Fruit fly (Drosophila melanogaster) whole organism, embryonic: ENCODE results near the gene Ufsp2.

Experiments used
- Atf-2 ChIP-seq: fragments of 200-800 bp; sonication (Bioruptor generic); optimal IDR thresholded peaks from 2 replicates; lab custom pipeline; 2016; ENCODE audit warnings: missing biosample characterization, missing genetic modification characterization
- B-H2 ChIP-seq: fragments of 200-800 bp; sonication (Bioruptor generic); optimal IDR thresholded peaks from 2 replicates; lab custom pipeline; 2018; ENCODE audit warnings: missing biosample characterization, mild to moderate bottlenecking, missing genetic modification characterization
- CG10274 ChIP-seq: fragments of 200-800 bp; sonication (Bioruptor generic); optimal IDR thresholded peaks from 3 replicates; lab custom pipeline; 2017; ENCODE audit warnings: missing biosample characterization, mild to moderate bottlenecking, missing genetic modification characterization
- CG10431 ChIP-seq: fragments of 200-800 bp; sonication (Bioruptor generic); optimal IDR thresholded peaks from 3 replicates; lab custom pipeline; 2018; ENCODE audit warnings: missing biosample characterization, mild to moderate bottlenecking, missing genetic modification characterization
- CG13775 ChIP-seq: fragments of 200-800 bp; sonication (Bioruptor generic); optimal IDR thresholded peaks from 3 replicates; lab custom pipeline; 2017; ENCODE audit warnings: missing biosample characterization, mild to moderate bottlenecking, missing genetic modification characterization
- CG14050 ChIP-seq: fragments of 200-800 bp; sonication (Bioruptor generic); IDR thresholded peaks from 3 replicates; pipeline ENCODE4 v1.3.6; 2022; ENCODE audit warnings: missing biosample characterization, missing genetic modification characterization
- CG15479 ChIP-seq: fragments of 200-800 bp; sonication (Bioruptor generic); optimal IDR thresholded peaks from 3 replicates; lab custom pipeline; 2019; ENCODE audit warnings: missing biosample characterization, mild to moderate bottlenecking, missing genetic modification characterization, moderate library complexity
- CG1602 ChIP-seq: fragments of 200-800 bp; sonication (Bioruptor generic); optimal IDR thresholded peaks from 3 replicates; lab custom pipeline; 2016; ENCODE audit warnings: missing biosample characterization, missing genetic modification characterization
- CG16813 ChIP-seq: fragments of 200-800 bp; sonication (Bioruptor generic); IDR thresholded peaks from 3 replicates; pipeline ENCODE4 v1.3.6; 2022; ENCODE audit warnings: missing biosample characterization, missing genetic modification characterization; ENCODE audit not compliant: partially characterized antibody
- CG17385 ChIP-seq: fragments of 200-800 bp; sonication (Bioruptor generic); optimal IDR thresholded peaks from 3 replicates; lab custom pipeline; 2018; ENCODE audit warnings: missing biosample characterization, mild to moderate bottlenecking, missing genetic modification characterization
- CG17802 ChIP-seq: fragments of 200-800 bp; sonication (Bioruptor generic); optimal IDR thresholded peaks from 2 replicates; lab custom pipeline; 2018; ENCODE audit warnings: missing biosample characterization, mild to moderate bottlenecking, missing genetic modification characterization, moderate library complexity
- CG18476 ChIP-seq: fragments of 200-800 bp; sonication (Bioruptor generic); optimal IDR thresholded peaks from 2 replicates; lab custom pipeline; 2016; ENCODE audit warnings: missing biosample characterization, mild to moderate bottlenecking, missing genetic modification characterization
- CG6654 ChIP-seq: fragments of 200-800 bp; sonication (Bioruptor generic); optimal IDR thresholded peaks from 2 replicates; lab custom pipeline; 2017; ENCODE audit warnings: missing biosample characterization, mild to moderate bottlenecking, missing genetic modification characterization
- CG8359 ChIP-seq: fragments of 200-800 bp; sonication (Bioruptor generic); optimal IDR thresholded peaks from 2 replicates; lab custom pipeline; 2017; ENCODE audit warnings: missing biosample characterization, mild to moderate bottlenecking, missing genetic modification characterization, borderline replicate concordance
- CG8944 ChIP-seq: fragments of 200-800 bp; sonication (Bioruptor generic); optimal IDR thresholded peaks from 3 replicates; lab custom pipeline; 2016; ENCODE audit warnings: missing biosample characterization, missing genetic modification characterization
- CG9932 ChIP-seq: fragments of 200-800 bp; sonication (Bioruptor generic); IDR thresholded peaks from 2 replicates; pipeline ENCODE4 v1.3.6; 2022; ENCODE audit warnings: missing biosample characterization, missing genetic modification characterization
- CTCF ChIP-seq: fragments of 200-800 bp; sonication (Bioruptor generic); optimal IDR thresholded peaks from 2 replicates; lab custom pipeline; 2017; ENCODE audit warnings: missing biosample characterization, mild to moderate bottlenecking, missing genetic modification characterization, moderate library complexity
- Dbx ChIP-seq: fragments of 200-800 bp; sonication (Bioruptor generic); IDR thresholded peaks from 3 replicates; pipeline ENCODE4 v1.3.6; 2022; ENCODE audit warnings: missing biosample characterization, missing genetic modification characterization
- Dfd ChIP-seq, 2 experiments: fragments of >200 bp; optimal IDR thresholded peaks; 2 replicates each; lab custom pipeline; 2017; ENCODE audit warnings: missing biosample characterization in 2 of 2, missing genetic modification characterization in 2 of 2
- Dref ChIP-seq: fragments of 200-800 bp; sonication (Bioruptor generic); IDR thresholded peaks from 2 replicates; pipeline ENCODE4 v1.3.6; 2022; ENCODE audit warnings: missing biosample characterization, missing genetic modification characterization
- Fer1 ChIP-seq: fragments of 200-800 bp; sonication (Bioruptor generic); optimal IDR thresholded peaks from 2 replicates; lab custom pipeline; 2017; ENCODE audit warnings: missing biosample characterization, mild to moderate bottlenecking, missing genetic modification characterization
- Fer2 ChIP-seq: fragments of 200-800 bp; sonication (Bioruptor generic); optimal IDR thresholded peaks from 2 replicates; lab custom pipeline; 2018; ENCODE audit warnings: missing biosample characterization, mild to moderate bottlenecking, missing genetic modification characterization, moderate library complexity
- HLH4C ChIP-seq: fragments of 200-800 bp; sonication (Bioruptor generic); IDR thresholded peaks from 3 replicates; pipeline ENCODE4 v1.3.6; 2022; ENCODE audit warnings: missing biosample characterization, missing genetic modification characterization; ENCODE audit not compliant: partially characterized antibody
- Hr78 ChIP-seq, 2 experiments: fragments of 200-800 bp in 1 of 2; fragments of >200 bp in 1 of 2; sonication (Bioruptor generic) in 1 of 2; optimal IDR thresholded peaks; 2 replicates each; lab custom pipeline; 2017 to 2019; ENCODE audit warnings: missing biosample characterization in 2 of 2, missing genetic modification characterization in 2 of 2, mild to moderate bottlenecking in 1 of 2, moderate library complexity in 1 of 2
- Max ChIP-seq: fragments of 200-800 bp; sonication (Bioruptor generic); optimal IDR thresholded peaks from 2 replicates; lab custom pipeline; 2016; ENCODE audit warnings: missing biosample characterization, mild to moderate bottlenecking, missing genetic modification characterization
- Myb ChIP-seq: fragments of 200-800 bp; sonication (Bioruptor generic); optimal IDR thresholded peaks from 2 replicates; lab custom pipeline; 2016; ENCODE audit warnings: missing biosample characterization, missing genetic modification characterization
- NC2α ChIP-seq: fragments of 200-800 bp; sonication (Bioruptor generic); optimal IDR thresholded peaks from 2 replicates; lab custom pipeline; 2016; ENCODE audit warnings: missing biosample characterization, missing genetic modification characterization
- Side ChIP-seq: fragments of 200-800 bp; sonication (Bioruptor generic); optimal IDR thresholded peaks from 2 replicates; lab custom pipeline; 2016; ENCODE audit warnings: missing biosample characterization, missing genetic modification characterization
- Sox100B ChIP-seq: fragments of 200-800 bp; sonication (Bioruptor generic); optimal IDR thresholded peaks from 3 replicates; lab custom pipeline; 2018; ENCODE audit warnings: missing biosample characterization, mild to moderate bottlenecking, missing genetic modification characterization
- TFAM ChIP-seq: fragments of 200-800 bp; sonication (Bioruptor generic); optimal IDR thresholded peaks from 2 replicates; lab custom pipeline; 2017; ENCODE audit warnings: missing biosample characterization, missing genetic modification characterization, inconsistent platforms
- Taf1 ChIP-seq: fragments of 200-800 bp; sonication (Bioruptor generic); IDR thresholded peaks from 2 replicates; pipeline ENCODE4 v1.3.6; 2022; ENCODE audit warnings: missing biosample characterization, missing genetic modification characterization
- abd-A ChIP-seq: fragments of 200-800 bp; sonication (Bioruptor generic); optimal IDR thresholded peaks from 3 replicates; lab custom pipeline; 2019; ENCODE audit warnings: missing biosample characterization, mild to moderate bottlenecking, missing genetic modification characterization, moderate library complexity
- ash1 ChIP-seq: fragments of 200-800 bp; sonication (Bioruptor generic); optimal IDR thresholded peaks from 2 replicates; lab custom pipeline; 2018; ENCODE audit warnings: missing biosample characterization, mild to moderate bottlenecking, missing genetic modification characterization
- bbx ChIP-seq: fragments of 200-800 bp; sonication (Bioruptor generic); IDR thresholded peaks from 2 replicates; pipeline ENCODE4 v1.3.6; 2022; ENCODE audit warnings: missing biosample characterization, missing genetic modification characterization; ENCODE audit not compliant: partially characterized antibody
- caup ChIP-seq: fragments of 200-800 bp; sonication (Bioruptor generic); optimal IDR thresholded peaks from 3 replicates; lab custom pipeline; 2017; ENCODE audit warnings: missing biosample characterization, mild to moderate bottlenecking, missing genetic modification characterization, moderate library complexity; ENCODE audit not compliant: severe bottlenecking
- chif ChIP-seq, 2 experiments: fragments of 200-800 bp; sonication (Bioruptor generic); optimal IDR thresholded peaks; 3 replicates each; lab custom pipeline; 2016; ENCODE audit warnings: missing biosample characterization in 2 of 2, missing genetic modification characterization in 2 of 2
- chinmo ChIP-seq: fragments of 200-800 bp; sonication (Bioruptor generic); IDR thresholded peaks from 4 replicates; pipeline ENCODE4 v1.3.6; 2022; ENCODE audit warnings: missing biosample characterization, missing genetic modification characterization; ENCODE audit not compliant: partially characterized antibody
- ci ChIP-seq: fragments of 200-800 bp; sonication (Bioruptor generic); IDR thresholded peaks from 3 replicates; pipeline ENCODE4 v1.3.6; 2022; ENCODE audit warnings: missing biosample characterization, missing genetic modification characterization
- corto ChIP-seq: fragments of 200-800 bp; sonication (Bioruptor generic); optimal IDR thresholded peaks from 2 replicates; lab custom pipeline; 2016; ENCODE audit warnings: missing biosample characterization, mild to moderate bottlenecking, missing genetic modification characterization, moderate library complexity
- dmrt11E ChIP-seq: fragments of 200-800 bp; sonication (Bioruptor generic); optimal IDR thresholded peaks from 3 replicates; lab custom pipeline; 2018; ENCODE audit warnings: missing biosample characterization, mild to moderate bottlenecking, missing genetic modification characterization, moderate library complexity
- hkb ChIP-seq, 2 experiments: fragments of 200-800 bp in 1 of 2; fragments of >200 bp in 1 of 2; sonication (Bioruptor generic) in 1 of 2; IDR thresholded peaks in 1 of 2; optimal IDR thresholded peaks in 1 of 2; 2 replicates each; pipeline versions ENCODE4 v1.3.6 to Lab custom; 2017 to 2022; ENCODE audit warnings: missing biosample characterization in 1 of 2, missing genetic modification characterization in 1 of 2
- hth ChIP-seq: fragments of >200 bp; optimal IDR thresholded peaks from 2 replicates; lab custom pipeline; 2017; ENCODE audit warnings: inconsistent platforms
- kay ChIP-seq: fragments of 200-800 bp; sonication (Bioruptor generic); optimal IDR thresholded peaks from 2 replicates; lab custom pipeline; 2016; ENCODE audit warnings: missing biosample characterization, missing genetic modification characterization
- lola ChIP-seq, 3 experiments: fragments of >200 bp in 2 of 3; fragments of 200-800 bp in 1 of 3; sonication (Bioruptor generic) in 1 of 3; optimal IDR thresholded peaks; 2 replicates each; lab custom pipeline; 2017 to 2019; ENCODE audit warnings: missing biosample characterization in 3 of 3, missing genetic modification characterization in 3 of 3, mild to moderate bottlenecking in 1 of 3, moderate library complexity in 1 of 3
- nerfin-2 ChIP-seq: fragments of 200-800 bp; sonication (Bioruptor generic); IDR thresholded peaks from 2 replicates; pipeline ENCODE4 v1.3.6; 2022; ENCODE audit warnings: missing biosample characterization, missing genetic modification characterization; ENCODE audit not compliant: partially characterized antibody
- repo ChIP-seq: fragments of 200-800 bp; sonication (Bioruptor generic); optimal IDR thresholded peaks from 2 replicates; lab custom pipeline; 2016; ENCODE audit warnings: missing biosample characterization, missing genetic modification characterization
- ro ChIP-seq: fragments of 200-800 bp; sonication (Bioruptor generic); IDR thresholded peaks from 2 replicates; pipeline ENCODE4 v1.3.6; 2022; ENCODE audit warnings: missing biosample characterization, missing genetic modification characterization
- scrt ChIP-seq: fragments of 200-800 bp; sonication (Bioruptor generic); optimal IDR thresholded peaks from 2 replicates; lab custom pipeline; 2018; ENCODE audit warnings: missing biosample characterization, mild to moderate bottlenecking, missing genetic modification characterization, moderate library complexity
- usp ChIP-seq: fragments of >200 bp; optimal IDR thresholded peaks from 2 replicates; lab custom pipeline; 2017; ENCODE audit warnings: missing biosample characterization, missing genetic modification characterization

Gene Ufsp2

dm6 chr3L:15588514-15589138 lies 12.3 kb downstream of the Ufsp2 start, which contains the start of gene RhoGAP71E (continued):
- TF ChIP-seq CG8944 = no peak
- no peak for TF ChIP-seq chif (GFP tag; optimal IDR thresholded peaks at IDR 0.05; lab: Kevin White, UChicago)
- no peak for TF ChIP-seq CG16813 (GFP tag; lab: Robert Waterston, UW)
- no peak for TF ChIP-seq Dfd (GFP tag; optimal IDR thresholded peaks at IDR 0.05; lab: Kevin White, UChicago)
- no peak for TF ChIP-seq CG1602 (GFP tag; lab: Kevin White, UChicago)
- TF ChIP-seq CG9932 = peak; percentile 57
- peak; percentile 88 for TF ChIP-seq ci (GFP tag; lab: Robert Waterston, UW)
- no peak for TF ChIP-seq Atf-2 (GFP tag; lab: Kevin White, UChicago)
- TF ChIP-seq CG17385 (GFP tag; lab: Kevin White, UChicago) = peak; percentile 40
- peak; percentile 70 for TF ChIP-seq caup (GFP tag; lab: Kevin White, UChicago)
- no peak for TF ChIP-seq Taf1 (GFP tag; lab: Robert Waterston, UW)
- peak; percentile 29 for TF ChIP-seq Max (GFP tag; lab: Kevin White, UChicago)
- TF ChIP-seq chinmo (GFP tag; lab: Robert Waterston, UW) = peak; percentile 64; the same call in 2 of the 4 replicates
- TF ChIP-seq hth (lab: Kevin White, UChicago) = no peak
- TF ChIP-seq CG17802 (tag; lab: Kevin White, UChicago) = no peak
- no peak for TF ChIP-seq NC2α (GFP tag; lab: Kevin White, UChicago)
- 0 out of 2 replicates have a peak, but pooled peaks have one; percentile 35 for TF ChIP-seq nerfin-2
- no peak for TF ChIP-seq Dref (GFP tag; lab: Robert Waterston, UW)
- TF ChIP-seq ash1 (GFP tag; lab: Kevin White, UChicago) = peak; percentile 28
- no peak for TF ChIP-seq usp (GFP tag; lab: Kevin White, UChicago)
- no peak for TF ChIP-seq CG10431
- TF ChIP-seq corto (GFP tag; lab: Kevin White, UChicago) = no peak
- no peak for TF ChIP-seq CG14050 (GFP tag; lab: Robert Waterston, UW)
- peak; percentile 28 for TF ChIP-seq repo (GFP tag; lab: Kevin White, UChicago)
- no peak for TF ChIP-seq CG10274 (GFP tag; lab: Kevin White, UChicago)
- no peak for TF ChIP-seq TFAM (GFP tag; lab: Kevin White, UChicago)
- peak in 1 of 3 experiments; percentile 19 for TF ChIP-seq lola (GFP tag; optimal IDR thresholded peaks at IDR 0.05; lab: Kevin White, UChicago)
- TF ChIP-seq CG18476 = peak; percentile 7
- peak; percentile 67 for TF ChIP-seq Sox100B
- TF ChIP-seq scrt (GFP tag; lab: Kevin White, UChicago) = peak; percentile 33
- no peak for TF ChIP-seq ro
- TF ChIP-seq Dbx (GFP tag; lab: Robert Waterston, UW) = peak; percentile 62; the same call in 1 of the 3 replicates
- TF ChIP-seq CG8359 = peak; percentile 26
- TF ChIP-seq hkb (optimal IDR thresholded peaks at IDR 0.05; lab: Kevin White, UChicago) = no peak
- TF ChIP-seq hkb (GFP tag; IDR thresholded peaks at IDR 0.05; lab: Robert Waterston, UW) = peak; percentile 64
- TF ChIP-seq dmrt11E (tag; lab: Kevin White, UChicago) = peak; percentile 21
- TF ChIP-seq CG13775 (GFP tag; lab: Kevin White, UChicago) = no peak
- no peak for TF ChIP-seq abd-A
- TF ChIP-seq Hr78 (GFP tag; optimal IDR thresholded peaks at IDR 0.05; lab: Kevin White, UChicago) = no peak
- peak; percentile 42 for TF ChIP-seq Side (GFP tag; lab: Kevin White, UChicago)
- no peak for TF ChIP-seq CG15479 (GFP tag; lab: Kevin White, UChicago)
- no peak; the same call in 2 of the 3 replicates for TF ChIP-seq HLH4C (GFP tag; lab: Robert Waterston, UW)
- peak; percentile 40 for TF ChIP-seq Fer2 (tag; lab: Kevin White, UChicago)
- no peak for TF ChIP-seq kay (GFP tag; lab: Kevin White, UChicago)
- no peak for TF ChIP-seq Myb
- TF ChIP-seq bbx (GFP tag; lab: Robert Waterston, UW) = peak; percentile 31; the same call in 1 of the 2 replicates
- TF ChIP-seq B-H2 (GFP tag; lab: Kevin White, UChicago) = peak; percentile 8
- no peak for TF ChIP-seq CG6654 (GFP tag; lab: Kevin White, UChicago)
- TF ChIP-seq Fer1 (GFP tag; lab: Kevin White, UChicago) = peak; percentile 63
- no peak for TF ChIP-seq CTCF (GFP tag; lab: Kevin White, UChicago)
